Worm (Caenorhabditis elegans) whole organism, mixed stage, embryonic: ENCODE data around the gene T01G5.8.
A peak's percentile ranks its signal among the peaks of the same experiment; 100 is the strongest.
"Not testable (repeated sequence)": the region's sequence is repeated elsewhere in the genome, so short reads cannot be mapped to it uniquely, and the experiment has no call there.

Experiments used
- bed-3 ChIP-seq: fragments of 200-800 bp; sonication (Bioruptor generic); optimal IDR thresholded peaks from 3 replicates; lab custom pipeline; 2018; ENCODE audit warnings: mild to moderate bottlenecking, missing genetic modification characterization, moderate library complexity, missing compliant biosample characterization
- ceh-39 ChIP-seq: fragments of 150-350 bp; optimal IDR thresholded peaks from 2 replicates; lab custom pipeline; 2014; ENCODE audit warnings: missing biosample characterization, missing genetic modification characterization
- ces-1 ChIP-seq: fragments of 150-350 bp; optimal IDR thresholded peaks from 2 replicates; lab custom pipeline; 2014; ENCODE audit warnings: missing biosample characterization, missing genetic modification reagents, missing genetic modification characterization
- cnd-1 ChIP-seq: fragments of 200-800 bp; sonication (Bioruptor generic); optimal IDR thresholded peaks from 2 replicates; lab custom pipeline; 2018; ENCODE audit warnings: mild to moderate bottlenecking, missing genetic modification characterization, missing compliant biosample characterization
- drap-1 ChIP-seq: fragments of 200-800 bp; sonication (Bioruptor generic); optimal IDR thresholded peaks from 3 replicates; lab custom pipeline; 2018; ENCODE audit warnings: mild to moderate bottlenecking, missing genetic modification characterization, missing compliant biosample characterization
- elt-1 ChIP-seq: sonication (generic microtip); optimal IDR thresholded peaks from 2 replicates; lab custom pipeline; 2017; ENCODE audit warnings: missing genetic modification characterization, mild to moderate bottlenecking, missing compliant biosample characterization, antibody characterized with exemption, moderate library complexity, borderline replicate concordance; ENCODE audit not compliant: insufficient read depth
- elt-3 ChIP-seq: fragments of 150-350 bp; optimal IDR thresholded peaks from 2 replicates; lab custom pipeline; 2014; ENCODE audit warnings: missing biosample characterization, missing genetic modification characterization
- flh-1 ChIP-seq: fragments of 200-800 bp; sonication (Bioruptor generic); optimal IDR thresholded peaks from 2 replicates; lab custom pipeline; 2018; ENCODE audit warnings: mild to moderate bottlenecking, missing genetic modification characterization, moderate library complexity, missing compliant biosample characterization
- ham-2 ChIP-seq: fragments of 200-800 bp; sonication (Bioruptor generic); optimal IDR thresholded peaks from 2 replicates; lab custom pipeline; 2018; ENCODE audit warnings: mild to moderate bottlenecking, missing genetic modification characterization, missing compliant biosample characterization
- hlh-1 ChIP-seq: fragments of 150-350 bp; optimal IDR thresholded peaks from 2 replicates; lab custom pipeline; 2014; ENCODE audit warnings: missing biosample characterization, missing genetic modification reagents, missing genetic modification characterization
- lin-13 ChIP-seq: fragments of 150-350 bp; optimal IDR thresholded peaks from 2 replicates; lab custom pipeline; 2014; ENCODE audit warnings: missing biosample characterization, missing genetic modification characterization
- lin-32 ChIP-seq: fragments of 200-800 bp; sonication (Bioruptor generic); optimal IDR thresholded peaks from 2 replicates; lab custom pipeline; 2018; ENCODE audit warnings: mild to moderate bottlenecking, missing genetic modification characterization, missing compliant biosample characterization
- lsy-2 ChIP-seq: fragments of 150-350 bp; optimal IDR thresholded peaks from 2 replicates; lab custom pipeline; 2014; ENCODE audit warnings: missing biosample characterization, missing genetic modification characterization
- mab-5 ChIP-seq: fragments of 150-350 bp; optimal IDR thresholded peaks from 2 replicates; lab custom pipeline; 2014; ENCODE audit warnings: missing biosample characterization, missing genetic modification characterization
- mep-1 ChIP-seq: fragments of 150-350 bp; optimal IDR thresholded peaks from 2 replicates; lab custom pipeline; 2017; ENCODE audit warnings: missing biosample characterization, missing genetic modification reagents, missing genetic modification characterization, inconsistent platforms
- mls-2 ChIP-seq: sonication (generic microtip); optimal IDR thresholded peaks from 2 replicates; lab custom pipeline; 2016; ENCODE audit warnings: mild to moderate bottlenecking, missing genetic modification characterization, moderate library complexity, missing compliant biosample characterization
- nhr-2 ChIP-seq: fragments of 150-350 bp; optimal IDR thresholded peaks from 2 replicates; lab custom pipeline; 2014; ENCODE audit warnings: missing biosample characterization, missing genetic modification characterization
- nhr-237 ChIP-seq: fragments of 150-350 bp; optimal IDR thresholded peaks from 2 replicates; lab custom pipeline; 2014; ENCODE audit warnings: missing biosample characterization, missing genetic modification characterization
- nhr-28 ChIP-seq: fragments of 150-350 bp; optimal IDR thresholded peaks from 2 replicates; lab custom pipeline; 2014; ENCODE audit warnings: missing biosample characterization, missing genetic modification characterization
- nhr-76 ChIP-seq: sonication (generic microtip); optimal IDR thresholded peaks from 2 replicates; lab custom pipeline; 2017; ENCODE audit warnings: missing biosample characterization, missing genetic modification characterization
- sem-2 ChIP-seq: fragments of 200-800 bp; sonication (Bioruptor generic); optimal IDR thresholded peaks from 2 replicates; lab custom pipeline; 2018; ENCODE audit warnings: mild to moderate bottlenecking, missing genetic modification characterization, missing compliant biosample characterization
- snpc-4 ChIP-seq: fragments of 150-350 bp; optimal IDR thresholded peaks from 2 replicates; lab custom pipeline; 2014; ENCODE audit warnings: missing biosample characterization, missing genetic modification characterization
- sptf-1 ChIP-seq: sonication (generic microtip); optimal IDR thresholded peaks from 2 replicates; lab custom pipeline; 2017; ENCODE audit warnings: mild to moderate bottlenecking, missing genetic modification characterization, moderate library complexity, missing compliant biosample characterization
- unc-39 ChIP-seq: fragments of 150-350 bp; optimal IDR thresholded peaks from 2 replicates; lab custom pipeline; 2014; ENCODE audit warnings: missing biosample characterization, missing genetic modification characterization
- unc-62 ChIP-seq: fragments of 150-350 bp; optimal IDR thresholded peaks from 2 replicates; lab custom pipeline; 2014; ENCODE audit warnings: missing biosample characterization, missing genetic modification reagents, missing genetic modification characterization
- zip-8 ChIP-seq: fragments of 150-350 bp; optimal IDR thresholded peaks from 2 replicates; lab custom pipeline; 2014; ENCODE audit warnings: missing biosample characterization, missing genetic modification characterization
- ztf-11 ChIP-seq: fragments of 150-350 bp; optimal IDR thresholded peaks from 2 replicates; lab custom pipeline; 2014; ENCODE audit warnings: missing biosample characterization, missing genetic modification characterization

T01G5.8 gene

DNA sequence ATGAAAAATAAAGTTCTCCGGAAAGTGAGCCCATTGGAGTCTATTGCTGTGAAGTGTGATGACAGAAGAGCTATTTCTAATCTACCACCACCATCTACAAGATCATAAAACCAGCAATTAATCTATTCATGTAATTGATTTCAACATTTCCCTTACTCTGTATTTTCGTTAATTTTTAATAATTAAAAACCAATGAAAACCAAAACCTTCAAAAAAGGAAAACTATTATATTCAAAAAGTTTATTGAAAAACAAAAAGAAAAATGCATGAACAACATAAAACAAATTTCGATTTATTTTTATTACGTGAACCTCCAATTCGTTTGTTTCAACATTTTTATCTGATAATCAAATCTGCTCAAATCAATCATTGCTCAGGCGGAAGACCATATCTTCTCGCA, 16.6 kb upstream of the T01G5.8 start, which contains the start of gene C01G10.1:
TSS of gene C01G10.1 (plus strand) at position 301 of the 400 bp plus-strand sequence.
- TF ChIP-seq ceh-39 (tag; lab: Kevin White, UChicago) (no peak), ham-2 (GFP tag; lab: Kevin White, UChicago) (no peak), nhr-237 (tag; lab: Kevin White, UChicago) (no peak), elt-1 (tag; lab: Kevin White, UChicago) (peak; percentile 7), mls-2 (tag; lab: Kevin White, UChicago) (no peak)
- TF ChIP-seq, all 35 proteins: peak for 1

DNA sequence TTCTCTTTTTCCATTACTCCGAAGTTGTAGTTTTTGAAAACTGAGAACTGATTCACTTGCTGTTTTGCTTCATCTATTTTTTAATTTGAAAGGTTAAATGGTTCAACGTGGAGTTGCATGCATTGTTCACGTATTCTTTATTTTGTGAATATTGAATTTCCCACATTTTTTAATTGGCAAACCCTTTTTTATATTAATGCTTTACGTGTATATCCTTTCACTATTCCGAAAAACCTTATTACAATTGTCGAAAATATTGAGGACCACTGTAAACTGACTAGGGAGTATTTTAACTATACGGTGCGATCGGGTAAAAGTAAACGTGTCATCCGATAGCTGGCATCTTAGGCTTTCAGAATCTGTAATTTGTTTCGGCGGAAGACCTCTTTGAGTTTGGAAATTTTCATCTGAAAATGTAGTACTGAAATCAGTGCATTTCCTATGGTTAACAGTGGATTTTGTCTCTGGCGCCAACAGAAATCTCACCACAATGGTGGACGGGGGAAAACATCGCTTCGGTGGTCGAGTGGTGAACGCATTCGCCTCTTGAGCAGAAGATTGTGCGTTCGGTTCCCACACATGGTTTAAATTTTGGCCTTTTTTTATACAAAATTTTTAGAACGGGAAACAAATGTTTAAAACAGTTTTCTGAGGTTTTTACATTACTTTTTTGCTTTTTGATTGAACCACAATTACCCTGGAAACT, 10.0 kb upstream of the T01G5.8 start, which contains the start of gene C01G10.14:
TSS of gene C01G10.14 (minus strand) at position 51 of the 706 bp plus-strand sequence.
- not testable (repeated sequence) for TF ChIP-seq nhr-2; cnd-1 (tag; lab: Kevin White, UChicago); snpc-4

DNA sequence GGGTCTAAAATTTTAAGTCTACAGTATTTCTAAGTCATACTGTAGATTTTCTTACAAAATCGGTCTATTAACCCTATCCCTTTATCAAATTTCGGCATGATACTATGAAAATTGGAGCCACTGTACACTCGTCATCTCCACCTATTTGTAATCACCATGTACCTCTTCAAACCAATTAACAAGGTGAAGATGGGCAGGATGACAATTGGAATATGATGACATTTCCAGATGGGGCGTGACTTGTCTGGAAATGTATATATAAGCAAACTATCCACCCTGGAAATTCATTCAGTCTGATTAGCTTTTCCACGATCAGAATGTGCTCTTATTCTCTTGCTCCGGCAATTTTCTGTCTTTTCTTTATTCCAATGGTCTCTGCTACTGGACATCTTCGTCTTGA, 6.8 kb upstream of the T01G5.8 start, which contains the start of gene Y75B12A.2:
TSS of gene Y75B12A.2 (plus strand) at position 301 of the 400 bp plus-strand sequence.
- TF ChIP-seq mab-5 (tag; lab: Kevin White, UChicago) (no peak), nhr-2 (no peak), snpc-4 (no peak), mep-1 (tag; lab: Kevin White, UChicago) (no peak), ces-1 (GFP tag; lab: Kevin White, UChicago) (no peak), flh-1 (GFP tag; lab: Kevin White, UChicago) (no peak), lin-13 (tag; lab: Kevin White, UChicago) (no peak), sptf-1 (no peak), mls-2 (tag; lab: Kevin White, UChicago) (no peak), bed-3 (GFP tag; lab: Kevin White, UChicago) (no peak), drap-1 (GFP tag; lab: Kevin White, UChicago) (no peak), elt-1 (tag; lab: Kevin White, UChicago) (no peak), hlh-1 (tag; lab: Kevin White, UChicago) (no peak), unc-62 (GFP tag; lab: Kevin White, UChicago) (no peak), unc-39 (no peak), lsy-2 (tag; lab: Kevin White, UChicago) (no peak), nhr-237 (tag; lab: Kevin White, UChicago) (no peak)

DNA sequence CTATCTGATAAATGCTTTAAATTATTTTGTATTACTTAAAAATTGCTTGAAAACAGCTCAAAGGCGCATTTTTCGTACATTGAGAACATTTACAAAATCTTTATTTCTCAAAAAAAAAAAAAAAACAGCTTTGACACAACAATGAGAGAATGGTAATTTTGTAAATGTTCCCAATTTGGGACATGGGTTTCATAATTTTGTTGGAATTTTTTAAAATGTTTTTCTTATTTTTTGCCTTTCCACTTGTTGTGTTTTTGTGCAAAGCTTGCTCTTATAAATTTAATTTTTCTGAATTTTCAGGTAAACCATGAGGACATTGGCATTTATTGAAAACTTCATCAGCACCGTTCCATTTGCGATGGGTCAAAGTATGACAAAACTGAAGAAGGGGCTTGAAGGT, 4.4 kb upstream of the T01G5.8 start, which contains the start of gene T01G5.7:
TSS of gene T01G5.7 (plus strand) at position 301 of the 400 bp plus-strand sequence.
- TF ChIP-seq elt-1 (tag; lab: Kevin White, UChicago) = no peak
- TF ChIP-seq nhr-237 (tag; lab: Kevin White, UChicago) = no peak
- no peak for TF ChIP-seq nhr-76
- no peak for TF ChIP-seq mep-1 (tag; lab: Kevin White, UChicago)
- TF ChIP-seq nhr-28 = no peak
- TF ChIP-seq drap-1 (GFP tag; lab: Kevin White, UChicago) = no peak
- TF ChIP-seq lin-32 (GFP tag; lab: Kevin White, UChicago) = no peak
- TF ChIP-seq zip-8 = no peak
- TF ChIP-seq elt-3 (tag; lab: Kevin White, UChicago) = no peak
- TF ChIP-seq nhr-2 = no peak
- no peak for TF ChIP-seq unc-62 (GFP tag; lab: Kevin White, UChicago)
- no peak for TF ChIP-seq ztf-11 (tag; lab: Kevin White, UChicago)
- TF ChIP-seq sem-2 (GFP tag; lab: Kevin White, UChicago) = no peak
- TF ChIP-seq sptf-1 = no peak

DNA sequence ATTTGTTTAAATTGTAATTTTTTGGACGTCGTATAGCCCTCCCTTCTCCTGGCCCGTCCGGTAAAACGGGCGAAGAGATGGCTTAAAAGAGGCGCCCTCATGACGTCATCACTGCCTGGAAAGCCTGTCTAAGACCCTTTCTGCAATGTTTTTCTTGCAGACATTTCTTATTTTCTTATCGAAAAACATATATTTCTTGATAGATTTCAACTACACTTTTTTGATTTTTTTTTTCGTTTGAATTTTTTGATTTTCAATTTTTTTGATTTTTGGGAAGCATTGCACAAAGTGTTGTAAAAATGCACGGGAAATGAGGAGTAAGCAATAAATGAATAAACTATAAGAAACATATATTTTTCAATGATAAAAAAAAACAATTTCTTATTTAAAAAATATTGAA, 2.1 kb upstream of the T01G5.8 start, which contains the start of gene T01G5.6:
TSS of gene T01G5.6 (minus strand) at position 101 of the 400 bp plus-strand sequence.
- TF ChIP-seq hlh-1 (tag; lab: Kevin White, UChicago) (no peak), mab-5 (tag; lab: Kevin White, UChicago) (no peak)
- TF ChIP-seq, all 35 proteins: peak for 0

DNA sequence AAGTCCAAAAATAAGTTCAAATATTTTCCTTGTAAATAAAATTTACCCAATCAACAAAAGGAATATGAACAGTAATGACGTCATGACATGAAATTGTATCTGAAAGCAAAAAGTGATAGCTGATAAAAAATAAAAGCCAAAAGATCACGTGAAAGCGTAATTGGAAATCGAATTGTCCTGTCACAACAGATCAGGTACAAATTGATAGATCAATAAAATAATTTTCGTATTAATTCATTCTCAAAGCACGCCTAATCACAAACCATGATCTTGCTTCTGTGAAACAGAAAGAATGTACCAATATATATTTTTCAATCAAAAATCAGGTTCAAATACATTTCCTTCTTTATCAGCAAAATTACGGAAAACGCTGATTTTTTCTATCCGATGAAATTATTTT, 3.4 kb downstream of the T01G5.8 start, which contains the start of gene flor-1:
TSS of gene flor-1 (minus strand) at position 101 of the 400 bp plus-strand sequence.
- TF ChIP-seq cnd-1 (tag; lab: Kevin White, UChicago) = no peak
